Fruit fly (Drosophila melanogaster): ENCODE results near the gene TkR99D.

- no peak for TF ChIP-seq esg (GFP tag; conservative IDR thresholded peaks at IDR 0.05)
- no peak for TF ChIP-seq eyg (GFP tag; optimal IDR thresholded peaks at IDR 0.05)
- no peak for TF ChIP-seq gsb (GFP tag; IDR thresholded peaks at IDR 0.05)
- no peak for TF ChIP-seq CG2678 (tag; optimal IDR thresholded peaks at IDR 0.05)
- TF ChIP-seq CG4282 (GFP tag; optimal IDR thresholded peaks at IDR 0.05): no peak
Measured at dm6 chr3R:29933007-29933464, 36.2 kb downstream of the TkR99D start, which contains the start of the genes Cog7, CG42557 and CG42558.
